Worm (Caenorhabditis elegans) whole organism, L1 larva: ENCODE results near the gene del-5.

ENCODE experiments used
- C04F5.9 ChIP-seq: sonication (generic microtip); optimal IDR thresholded peaks from 2 replicates; lab custom pipeline; 2016; ENCODE audit warnings: missing genetic modification characterization, missing compliant biosample characterization
- C16A3.4 ChIP-seq: fragments of 150-350 bp; optimal IDR thresholded peaks from 2 replicates; lab custom pipeline; 2014; ENCODE audit warnings: missing biosample characterization, missing genetic modification characterization
- alr-1 ChIP-seq: fragments of 200-800 bp; sonication (Bioruptor generic); optimal IDR thresholded peaks from 2 replicates; lab custom pipeline; 2018; ENCODE audit warnings: borderline replicate concordance, mild to moderate bottlenecking, missing genetic modification characterization, missing compliant biosample characterization
- aly-2 ChIP-seq: fragments of 150-350 bp; optimal IDR thresholded peaks from 2 replicates; lab custom pipeline; 2014; ENCODE audit warnings: missing biosample characterization, missing genetic modification characterization
- ama-1 ChIP-seq: fragments of 150-350 bp; optimal IDR thresholded peaks from 2 replicates; lab custom pipeline; 2014
- blmp-1 ChIP-seq: fragments of 150-350 bp; optimal IDR thresholded peaks from 2 replicates; lab custom pipeline; 2014; ENCODE audit warnings: missing biosample characterization, missing genetic modification characterization
- ceh-63 ChIP-seq: fragments of 200-800 bp; sonication (Bioruptor generic); optimal IDR thresholded peaks from 2 replicates; lab custom pipeline; 2018; ENCODE audit warnings: mild to moderate bottlenecking, missing genetic modification characterization, missing compliant biosample characterization
- ceh-8 ChIP-seq: fragments of 200-800 bp; sonication (Bioruptor generic); optimal IDR thresholded peaks from 2 replicates; lab custom pipeline; 2018; ENCODE audit warnings: mild to moderate bottlenecking, missing genetic modification characterization, moderate library complexity, missing compliant biosample characterization
- ceh-82 ChIP-seq, 3 experiments: fragments of 150-350 bp in 1 of 3; sonication (generic microtip) in 2 of 3; optimal IDR thresholded peaks; 2 replicates each; lab custom pipeline; 2014 to 2017; ENCODE audit warnings: missing biosample characterization in 3 of 3, missing genetic modification characterization in 3 of 3
- ceh-88 ChIP-seq: fragments of 200-800 bp; sonication (Bioruptor generic); IDR thresholded peaks from 2 replicates; pipeline ENCODE4 v1.3.6; 2022; ENCODE audit warnings: missing genetic modification characterization, missing compliant biosample characterization
- dsc-1 ChIP-seq: sonication (generic microtip); optimal IDR thresholded peaks from 2 replicates; lab custom pipeline; 2016; ENCODE audit warnings: mild to moderate bottlenecking, missing genetic modification characterization, missing compliant biosample characterization
- efl-1 ChIP-seq, 4 experiments: fragments of 150-350 bp; optimal IDR thresholded peaks in 3 of 4; peaks in 1 of 4; 1 replicate in 1 of 4; 2 replicates in 3 of 4; lab custom pipeline; 2014; ENCODE audit warnings: missing biosample characterization in 2 of 4, missing genetic modification characterization in 2 of 4, missing genetic modification reagents in 2 of 4
- elt-2 ChIP-seq: sonication (generic microtip); optimal IDR thresholded peaks from 2 replicates; lab custom pipeline; 2016; ENCODE audit warnings: missing genetic modification characterization, mild to moderate bottlenecking, inconsistent platforms, missing compliant biosample characterization, missing genetic modification reagents
- fkh-10 ChIP-seq: sonication (generic microtip); optimal IDR thresholded peaks from 2 replicates; lab custom pipeline; 2017; ENCODE audit warnings: missing biosample characterization, missing genetic modification reagents, missing genetic modification characterization
- grh-1 ChIP-seq: fragments of 200-800 bp; sonication (Bioruptor generic); IDR thresholded peaks from 2 replicates; pipeline ENCODE4 v1.3.6; 2022; ENCODE audit warnings: missing genetic modification reagents, missing genetic modification characterization, missing compliant biosample characterization
- isw-1 ChIP-seq: fragments of 200-800 bp; sonication (Bioruptor generic); IDR thresholded peaks from 2 replicates; pipeline ENCODE4 v1.3.6; 2022; ENCODE audit warnings: missing genetic modification characterization, missing compliant biosample characterization
- jun-1 ChIP-seq: fragments of 150-350 bp; optimal IDR thresholded peaks from 2 replicates; lab custom pipeline; 2014; ENCODE audit warnings: missing biosample characterization, missing genetic modification reagents, missing genetic modification characterization
- lin-13 ChIP-seq: fragments of 150-350 bp; optimal IDR thresholded peaks from 2 replicates; lab custom pipeline; 2014; ENCODE audit warnings: missing biosample characterization, missing genetic modification reagents, missing genetic modification characterization
- lin-14 ChIP-seq: fragments of 200-800 bp; sonication (Bioruptor generic); optimal IDR thresholded peaks from 2 replicates; lab custom pipeline; 2018; ENCODE audit warnings: mild to moderate bottlenecking, missing genetic modification characterization, moderate library complexity, missing compliant biosample characterization
- lsy-2 ChIP-seq, 2 experiments: fragments of 150-350 bp; optimal IDR thresholded peaks; 2 replicates each; lab custom pipeline; 2014; ENCODE audit warnings: missing biosample characterization in 2 of 2, missing genetic modification characterization in 2 of 2
- mep-1 ChIP-seq: fragments of 150-350 bp; optimal IDR thresholded peaks from 2 replicates; lab custom pipeline; 2014; ENCODE audit warnings: missing biosample characterization, missing genetic modification characterization
- nhr-76 ChIP-seq: sonication (generic microtip); optimal IDR thresholded peaks from 2 replicates; lab custom pipeline; 2017; ENCODE audit warnings: missing biosample characterization, missing genetic modification characterization
- nhr-84 ChIP-seq: sonication (generic microtip); optimal IDR thresholded peaks from 2 replicates; lab custom pipeline; 2017; ENCODE audit warnings: missing biosample characterization, missing genetic modification characterization
- pqm-1 ChIP-seq: sonication (generic microtip); optimal IDR thresholded peaks from 3 replicates; lab custom pipeline; 2017; ENCODE audit warnings: missing biosample characterization, missing genetic modification characterization
- snpc-4 ChIP-seq: fragments of 150-350 bp; optimal IDR thresholded peaks from 2 replicates; lab custom pipeline; 2014; ENCODE audit warnings: missing biosample characterization, missing genetic modification characterization
- snu-23 ChIP-seq: sonication (generic microtip); optimal IDR thresholded peaks from 2 replicates; lab custom pipeline; 2016; ENCODE audit warnings: missing genetic modification characterization, missing compliant biosample characterization
- sox-4 ChIP-seq: sonication (generic microtip); optimal IDR thresholded peaks from 2 replicates; lab custom pipeline; 2016; ENCODE audit warnings: missing genetic modification characterization, missing compliant biosample characterization
- swsn-7 ChIP-seq: sonication (generic microtip); optimal IDR thresholded peaks from 2 replicates; lab custom pipeline; 2016; ENCODE audit warnings: missing genetic modification characterization, missing compliant biosample characterization
- tbx-2 ChIP-seq: sonication (generic microtip); optimal IDR thresholded peaks from 2 replicates; lab custom pipeline; 2016; ENCODE audit warnings: missing genetic modification characterization, missing compliant biosample characterization
- tlp-1 ChIP-seq: fragments of 150-350 bp; optimal IDR thresholded peaks from 2 replicates; lab custom pipeline; 2014; ENCODE audit warnings: missing biosample characterization, missing genetic modification characterization
- xbp-1 ChIP-seq: sonication (generic microtip); optimal IDR thresholded peaks from 2 replicates; lab custom pipeline; 2016; ENCODE audit warnings: missing genetic modification characterization, missing compliant biosample characterization
- zag-1 ChIP-seq: fragments of 150-350 bp; optimal IDR thresholded peaks from 2 replicates; lab custom pipeline; 2014; ENCODE audit warnings: missing biosample characterization, missing genetic modification characterization

Gene del-5

DNA sequence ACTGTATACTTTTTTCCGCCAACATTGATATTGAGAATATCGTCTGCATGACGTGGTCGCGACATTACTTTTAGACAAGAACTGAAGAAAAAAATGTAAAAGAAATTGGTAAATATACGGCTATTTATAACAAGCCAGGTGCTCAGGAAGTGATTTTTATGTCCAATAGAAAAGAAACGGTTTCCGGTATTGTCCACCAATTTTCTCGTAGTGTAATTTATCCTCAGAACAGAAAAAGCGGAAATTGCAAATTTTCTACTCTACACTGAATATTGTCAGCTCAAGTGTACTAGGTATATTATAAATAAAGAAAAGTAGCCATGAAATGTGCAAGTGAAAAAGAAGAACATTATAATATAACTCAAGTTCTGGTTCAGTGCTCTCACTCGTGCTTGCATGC, 8.8 kb downstream of the del-5 start, which contains the start of gene F59F3.6:
Gene F59F3.6 (minus strand): TSS at position 101 of the 400 bp plus-strand sequence.
- TF ChIP-seq swsn-7 (no peak), C04F5.9 (tag; lab: Kevin White, UChicago) (no peak), efl-1 (optimal IDR thresholded peaks at IDR 0.05; lab: Kevin White, UChicago) (no peak), efl-1 (GFP tag; optimal IDR thresholded peaks at IDR 0.05 in 1 of 2; lab: Kevin White, UChicago) (peak in 1 of 2 experiments; percentile 56), grh-1 (no peak), ceh-82 (tag; optimal IDR thresholded peaks at IDR 0.05; lab: Kevin White, UChicago) (no peak), ceh-63 (no peak), tbx-2 (tag; lab: Kevin White, UChicago) (peak; percentile 20), lin-14 (GFP tag; lab: Kevin White, UChicago) (peak; percentile 27)

DNA sequence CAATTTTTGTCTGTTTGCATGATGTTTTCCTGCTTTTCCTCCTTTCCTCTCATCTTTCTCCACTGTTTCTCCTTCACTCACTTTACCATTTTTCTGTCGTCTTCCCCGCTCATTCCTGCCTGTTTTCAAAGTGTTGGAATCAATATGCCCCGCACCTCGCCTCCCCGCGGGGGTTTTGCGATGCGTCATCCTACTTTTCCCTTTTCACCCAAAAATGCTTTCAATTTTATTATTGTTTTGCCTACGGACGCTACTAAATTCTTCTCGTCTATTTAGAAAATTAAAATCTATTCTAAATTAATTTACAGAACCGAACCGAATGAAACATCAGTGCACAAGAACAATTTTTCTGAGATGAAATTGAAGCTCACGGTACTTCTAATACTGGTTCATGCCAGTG, 15.8 kb downstream of the del-5 start, which contains the start of gene ver-3:
Gene ver-3 (plus strand): TSS at position 301 of the 400 bp plus-strand sequence.
- TF ChIP-seq blmp-1 (tag; lab: Kevin White, UChicago) (peak; percentile 37), xbp-1 (no peak)
- TF ChIP-seq, all 84 proteins: peak for 1

DNA sequence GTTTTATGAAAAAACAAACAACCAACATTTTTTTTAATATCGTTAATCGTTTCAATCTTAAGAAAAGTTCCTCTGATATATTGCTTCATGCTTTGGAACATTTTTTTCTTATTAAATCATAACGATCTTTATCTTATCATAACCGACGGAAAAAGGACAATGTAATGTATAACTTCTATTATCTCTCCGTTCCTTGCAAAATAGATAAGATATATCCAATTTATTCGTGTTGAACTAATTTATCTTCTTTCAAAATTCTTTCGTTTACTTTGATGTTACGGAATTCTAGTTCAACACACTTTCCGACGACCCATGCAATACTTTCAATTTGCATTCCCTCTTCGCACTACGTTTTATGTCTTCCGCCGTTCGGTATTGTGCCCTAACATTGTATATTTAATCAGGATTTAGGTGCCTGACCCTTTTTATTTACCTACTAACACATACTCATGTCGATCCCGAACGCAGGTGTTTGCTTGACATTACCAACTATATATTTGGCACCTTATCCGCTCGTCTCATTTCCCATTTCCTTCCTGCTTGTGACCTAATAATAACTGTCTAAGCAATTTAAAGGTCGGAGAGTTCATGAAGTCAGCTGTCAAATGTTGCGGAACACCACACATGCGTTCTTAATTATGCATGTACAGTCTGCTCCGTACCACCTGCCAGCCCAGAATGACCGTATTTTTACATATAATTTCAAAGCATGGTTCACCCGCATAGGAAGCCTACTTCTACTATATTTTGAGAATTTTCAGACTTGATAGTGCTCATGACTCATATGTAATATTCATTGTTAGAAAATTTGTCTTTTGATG, 16.4 kb downstream of the del-5 start:
- TF ChIP-seq ceh-8 (GFP tag; lab: Kevin White, UChicago) (no peak), aly-2 (tag; lab: Kevin White, UChicago) (no peak), elt-2 (no peak), snu-23 (no peak)

DNA sequence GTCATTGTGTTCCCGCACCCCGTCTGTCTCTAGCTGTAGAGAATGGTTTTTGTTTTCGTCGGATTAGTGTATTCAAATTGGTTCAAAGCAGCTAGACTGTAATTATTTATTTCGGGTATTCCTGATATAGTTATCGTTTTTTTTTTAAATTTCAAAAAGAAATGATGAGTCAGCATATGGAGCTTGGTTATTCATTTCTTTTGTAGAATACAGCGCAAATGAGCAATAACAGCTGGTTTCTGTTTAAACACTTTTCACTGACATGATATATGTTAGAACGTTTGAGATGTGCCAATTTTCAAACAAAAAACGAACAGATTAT, 17.2 kb downstream of the del-5 start:
- TF ChIP-seq alr-1 (tag; lab: Kevin White, UChicago) = no peak
- no peak for TF ChIP-seq ama-1 (lab: Kevin White, UChicago)
- TF ChIP-seq snpc-4 (tag; lab: Kevin White, UChicago) = no peak
- no peak for TF ChIP-seq ceh-88 (GFP tag; lab: Robert Waterston, UW)
- no peak for TF ChIP-seq C16A3.4 (tag; lab: Kevin White, UChicago)
- TF ChIP-seq sox-4 (tag; lab: Kevin White, UChicago) = no peak
- no peak for TF ChIP-seq dsc-1
- TF ChIP-seq nhr-84 (tag; lab: Kevin White, UChicago) = no peak
- no peak for TF ChIP-seq fkh-10
- no peak for TF ChIP-seq grh-1
- no peak for TF ChIP-seq zag-1 (tag; lab: Kevin White, UChicago)
- TF ChIP-seq jun-1 (tag; lab: Kevin White, UChicago) = no peak
- no peak for TF ChIP-seq pqm-1 (tag; lab: Kevin White, UChicago)
- TF ChIP-seq nhr-76 = no peak
- TF ChIP-seq lsy-2 (tag; optimal IDR thresholded peaks at IDR 0.05; lab: Kevin White, UChicago) = no peak
- no peak for TF ChIP-seq lin-13 (GFP tag; lab: Kevin White, UChicago)

DNA sequence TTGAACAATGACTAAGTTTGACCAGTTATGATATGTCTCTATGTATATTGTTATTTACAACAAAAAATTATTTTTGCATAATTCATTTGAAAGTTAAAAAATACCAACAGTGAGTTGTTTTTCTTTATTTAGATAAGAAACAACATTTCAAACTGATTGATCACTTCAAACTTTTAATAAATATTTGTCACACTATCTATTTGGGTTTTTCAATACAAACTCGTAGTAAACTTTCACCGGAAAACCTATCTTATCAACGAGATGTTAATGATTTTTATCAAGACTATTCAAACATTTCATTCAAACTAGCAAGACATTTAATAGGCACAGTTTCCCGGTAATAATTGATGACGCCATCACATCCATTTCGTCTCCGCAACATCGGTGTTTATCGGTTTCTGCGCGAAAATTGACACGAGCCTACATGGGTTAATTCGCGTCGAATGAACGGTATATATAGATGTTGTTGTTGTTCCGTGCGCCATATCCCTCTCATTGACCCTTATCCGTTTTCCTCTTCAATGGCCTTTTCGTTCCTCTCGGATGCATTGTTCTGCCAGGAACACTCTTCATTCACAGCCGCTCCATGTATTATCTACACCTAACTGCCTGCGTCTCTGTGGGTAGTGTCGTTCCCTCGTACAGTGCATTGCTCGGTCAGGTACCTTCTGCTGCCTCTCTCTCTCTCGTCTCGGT, 17.7 kb downstream of the del-5 start:
- TF ChIP-seq nhr-76 (no peak), C16A3.4 (tag; lab: Kevin White, UChicago) (no peak), ceh-63 (no peak), tlp-1 (tag; lab: Kevin White, UChicago) (peak; percentile 17), elt-2 (peak; percentile 57), mep-1 (tag; lab: Kevin White, UChicago) (peak; percentile 32)

DNA sequence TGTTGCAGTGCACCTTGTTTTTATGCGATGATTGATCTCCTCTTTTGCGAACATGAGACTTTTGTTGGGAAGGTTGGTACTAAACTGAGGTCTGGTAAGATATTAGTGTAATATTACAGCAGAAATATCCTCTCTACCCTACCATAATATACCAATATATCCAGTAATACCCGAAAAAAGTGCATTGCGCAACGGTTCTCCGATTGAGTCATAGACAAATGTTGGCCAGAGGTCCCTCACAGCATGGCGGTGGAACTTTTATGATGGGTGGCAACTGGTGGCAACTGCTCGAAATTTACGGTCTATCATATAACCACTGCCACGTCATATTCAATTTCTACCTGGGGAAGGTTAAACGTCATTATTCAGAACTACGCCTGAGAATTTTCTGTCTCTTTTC, 18.7 kb downstream of the del-5 start:
- no peak for TF ChIP-seq efl-1 (optimal IDR thresholded peaks at IDR 0.05; lab: Kevin White, UChicago)
- TF ChIP-seq efl-1 (GFP tag; optimal IDR thresholded peaks at IDR 0.05 in 1 of 2; lab: Kevin White, UChicago) = peak in 1 of 2 experiments; percentile 6
- no peak for TF ChIP-seq isw-1 (GFP tag; lab: Robert Waterston, UW)
